Worm (Caenorhabditis elegans): ENCODE results near the gene hpo-34.
A peak's percentile ranks its signal among the peaks of the same experiment; 100 is the strongest.

The hpo-34 gene

DNA sequence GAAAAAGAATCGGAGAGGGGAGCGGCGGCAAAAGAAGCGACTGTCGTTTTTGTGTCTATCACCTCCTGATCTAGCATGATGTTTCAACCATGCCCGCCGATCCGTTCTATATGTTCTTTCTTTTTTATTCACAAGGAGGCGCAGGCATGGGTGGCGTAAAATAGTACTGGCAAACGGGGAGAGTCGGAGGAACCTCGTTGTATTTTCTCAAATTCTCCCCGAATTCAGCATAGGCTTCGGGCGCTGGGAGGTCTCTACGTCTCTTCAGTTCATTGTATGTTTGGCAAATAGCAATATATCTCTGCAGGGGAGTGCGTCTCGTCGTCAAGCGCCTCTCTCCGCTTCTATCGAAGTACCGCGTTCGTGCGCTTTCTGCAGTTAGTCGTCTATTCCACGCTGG, 53.7 kb downstream of the hpo-34 start, which contains the start of gene lin-14 (continued):
- no peak for TF ChIP-seq snpc-4 (tag; optimal IDR thresholded peaks at IDR 0.05)
- TF ChIP-seq fkh-10 (GFP tag; optimal IDR thresholded peaks at IDR 0.05), result peak; percentile 21
- TF ChIP-seq nhr-19 (GFP tag; conservative IDR thresholded peaks at IDR 0.05), result peak; percentile 61; the same call in 1 of the 2 replicates
- no peak for TF ChIP-seq lin-13 (GFP tag; optimal IDR thresholded peaks at IDR 0.05)
- no peak for TF ChIP-seq pax-3 (tag; optimal IDR thresholded peaks at IDR 0.05)
- TF ChIP-seq lin-15B (tag; optimal IDR thresholded peaks at IDR 0.05), result no peak
- TF ChIP-seq mdl-1 (tag; optimal IDR thresholded peaks at IDR 0.05), result peak in 1 of 2 experiments; percentile 64
- TF ChIP-seq fkh-8 (tag; optimal IDR thresholded peaks at IDR 0.05), result peak; percentile 50
- TF ChIP-seq nhr-77 (tag; optimal IDR thresholded peaks at IDR 0.05), result peak; percentile 67
- TF ChIP-seq ceh-63 (GFP tag; optimal IDR thresholded peaks at IDR 0.05), result no peak
- peak; percentile 86 for TF ChIP-seq snu-23 (GFP tag; optimal IDR thresholded peaks at IDR 0.05)
- TF ChIP-seq nhr-20 (tag; optimal IDR thresholded peaks at IDR 0.05), result peak; percentile 85
- peak; percentile 27 for TF ChIP-seq egl-13 (tag; optimal IDR thresholded peaks at IDR 0.05)
- TF ChIP-seq elt-3 (tag; optimal IDR thresholded peaks at IDR 0.05), result peak in 2 of 6 experiments; percentile 57 to 68
- TF ChIP-seq skn-1 (tag; optimal IDR thresholded peaks at IDR 0.05), result peak; percentile 58
- TF ChIP-seq C34B4.2 (tag; optimal IDR thresholded peaks at IDR 0.05), result no peak
- peak; percentile 85 for TF ChIP-seq unc-130 (tag; optimal IDR thresholded peaks at IDR 0.05)
- TF ChIP-seq dpl-1 (GFP tag; optimal IDR thresholded peaks at IDR 0.05), result peak in 1 of 3 experiments; percentile 13
- no peak for TF ChIP-seq mab-9 (GFP tag; IDR thresholded peaks at IDR 0.05)
- peak; percentile 36 for TF ChIP-seq fos-1 (tag; optimal IDR thresholded peaks at IDR 0.05)
- peak; percentile 5 for TF ChIP-seq lir-3 (tag; optimal IDR thresholded peaks at IDR 0.05; ENCODE audit: poor library complexity)
- TF ChIP-seq sptf-1 (tag; optimal IDR thresholded peaks at IDR 0.05), result no peak
- peak; percentile 52 for TF ChIP-seq xbp-1 (tag; optimal IDR thresholded peaks at IDR 0.05)
- TF ChIP-seq swsn-7 (tag; optimal IDR thresholded peaks at IDR 0.05), result peak; percentile 73
- no peak for TF ChIP-seq ets-5 (GFP tag; IDR thresholded peaks at IDR 0.05)
- TF ChIP-seq hpl-2 (GFP tag; optimal IDR thresholded peaks at IDR 0.05), result no peak

DNA sequence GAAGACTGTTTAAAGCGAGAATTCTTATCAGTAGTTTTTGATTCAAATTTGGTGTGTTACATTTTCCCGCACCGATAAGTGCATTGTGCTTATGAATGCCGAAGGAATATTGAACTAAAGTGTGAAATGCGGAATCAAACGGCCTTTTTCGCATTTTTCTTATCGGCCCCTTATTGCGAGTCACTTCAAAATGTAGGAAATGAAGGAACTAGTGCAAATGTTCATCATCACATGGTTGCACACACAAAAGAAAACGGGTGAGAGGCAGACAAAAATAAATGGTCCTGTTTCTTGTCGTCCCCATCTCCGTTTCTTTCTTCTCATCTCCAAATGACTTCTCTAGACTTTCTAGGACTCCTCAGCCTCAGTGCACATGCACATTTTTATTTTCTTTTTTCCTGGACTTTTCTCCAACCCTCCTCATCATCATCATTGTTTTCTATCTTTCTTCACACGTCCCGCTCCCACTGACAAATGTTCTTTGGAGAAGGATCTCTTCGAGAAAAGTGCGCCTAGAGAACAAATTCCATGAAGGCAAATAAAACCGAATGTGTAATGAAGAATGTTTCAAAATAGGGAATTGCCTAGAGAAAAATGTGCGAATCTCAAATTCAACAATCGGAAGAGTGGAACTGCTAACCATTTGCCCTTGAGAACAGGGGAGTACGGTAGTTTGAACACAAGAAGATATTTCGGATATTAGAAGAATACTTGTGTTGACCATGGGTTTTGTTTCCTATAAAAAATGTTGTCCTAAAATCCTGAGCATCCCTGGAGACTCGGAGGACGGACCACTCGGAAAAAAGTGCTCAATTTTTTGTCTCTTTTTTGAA, 54.4 kb downstream of the hpo-34 start:
- no peak for TF ChIP-seq unc-98 (GFP tag; IDR thresholded peaks at IDR 0.05)
- no peak for TF ChIP-seq C04F5.9 (tag; optimal IDR thresholded peaks at IDR 0.05)
- no peak for TF ChIP-seq hlh-17 (GFP tag; optimal IDR thresholded peaks at IDR 0.05; ENCODE audit: borderline replicate concordance)
- TF ChIP-seq unc-130 (tag; optimal IDR thresholded peaks at IDR 0.05), result peak; percentile 36
- TF ChIP-seq ztf-11 (tag; optimal IDR thresholded peaks at IDR 0.05), result no peak
- no peak for TF ChIP-seq ceh-90 (tag; optimal IDR thresholded peaks at IDR 0.05)
- peak in 1 of 2 experiments; percentile 58 for TF ChIP-seq mdl-1 (tag; optimal IDR thresholded peaks at IDR 0.05)
- peak; percentile 26; the same call in 1 of the 2 replicates for TF ChIP-seq nhr-19 (GFP tag; conservative IDR thresholded peaks at IDR 0.05)
- TF ChIP-seq dpl-1 (GFP tag; optimal IDR thresholded peaks at IDR 0.05), result no peak
- peak; percentile 88 for TF ChIP-seq elt-2 (tag; optimal IDR thresholded peaks at IDR 0.05)
- peak; percentile 62 for TF ChIP-seq rnt-1 (tag; optimal IDR thresholded peaks at IDR 0.05)
- TF ChIP-seq snu-23 (GFP tag; optimal IDR thresholded peaks at IDR 0.05), result peak; percentile 41
- no peak for TF ChIP-seq hpl-2 (GFP tag; optimal IDR thresholded peaks at IDR 0.05)
- peak in 1 of 3 experiments; percentile 1 for TF ChIP-seq ceh-82 (tag; optimal IDR thresholded peaks at IDR 0.05)
- TF ChIP-seq dsc-1 (tag; optimal IDR thresholded peaks at IDR 0.05), result peak; percentile 63
- no peak for TF ChIP-seq xbp-1 (tag; optimal IDR thresholded peaks at IDR 0.05)
- TF ChIP-seq lin-35 (GFP tag; optimal IDR thresholded peaks at IDR 0.05), result peak; percentile 2 to 4
- TF ChIP-seq lin-14 (GFP tag; optimal IDR thresholded peaks at IDR 0.05), result peak; percentile 88
- TF ChIP-seq egl-13 (tag; optimal IDR thresholded peaks at IDR 0.05), result no peak
- TF ChIP-seq pqm-1 (tag; optimal IDR thresholded peaks at IDR 0.05), result no peak
- TF ChIP-seq mab-9 (GFP tag; IDR thresholded peaks at IDR 0.05), result 0 out of 2 replicates have a peak, but pooled peaks have one; percentile 29
- no peak for TF ChIP-seq tbx-2 (tag; optimal IDR thresholded peaks at IDR 0.05)
- TF ChIP-seq mep-1 (tag; optimal IDR thresholded peaks at IDR 0.05), result peak; percentile 14
- no peak for TF ChIP-seq C16A3.4 (tag; optimal IDR thresholded peaks at IDR 0.05)
- TF ChIP-seq blmp-1 (tag; optimal IDR thresholded peaks at IDR 0.05), result no peak
- peak; percentile 23 to 42 for TF ChIP-seq lsy-2 (tag; optimal IDR thresholded peaks at IDR 0.05)
- peak; percentile 69 for TF ChIP-seq nhr-71 (tag; optimal IDR thresholded peaks at IDR 0.05)
- peak; percentile 21 for TF ChIP-seq zag-1 (tag; optimal IDR thresholded peaks at IDR 0.05)
- no peak for TF ChIP-seq zip-4 (GFP tag; optimal IDR thresholded peaks at IDR 0.05)
- no peak for TF ChIP-seq aly-2 (tag; optimal IDR thresholded peaks at IDR 0.05)

Measured in whole organism, L1 larva.